Fruit fly (Drosophila melanogaster) whole organism, embryonic: ENCODE measurements around the gene CG15153.

Experiments
- Atf3 ChIP-seq: fragments of 200-800 bp; sonication (Bioruptor generic); optimal IDR thresholded peaks from 3 replicates; lab custom pipeline; 2016; ENCODE audit warnings: missing biosample characterization, missing genetic modification characterization
- CG10274 ChIP-seq: fragments of 200-800 bp; sonication (Bioruptor generic); optimal IDR thresholded peaks from 3 replicates; lab custom pipeline; 2017; ENCODE audit warnings: missing biosample characterization, mild to moderate bottlenecking, missing genetic modification characterization
- CG12071 ChIP-seq: fragments of 200-800 bp; sonication (Bioruptor generic); optimal IDR thresholded peaks from 3 replicates; lab custom pipeline; 2018; ENCODE audit warnings: missing biosample characterization, mild to moderate bottlenecking, missing genetic modification characterization
- CG12659 ChIP-seq: fragments of 200-800 bp; sonication (Bioruptor generic); optimal IDR thresholded peaks from 3 replicates; lab custom pipeline; 2017; ENCODE audit warnings: mild to moderate bottlenecking, missing biosample characterization, missing genetic modification reagents, missing genetic modification characterization
- CG13624 ChIP-seq: fragments of 200-800 bp; sonication (Bioruptor generic); optimal IDR thresholded peaks from 2 replicates; lab custom pipeline; 2016; ENCODE audit warnings: missing biosample characterization, missing genetic modification characterization
- CG14667 ChIP-seq: fragments of 200-800 bp; sonication (Bioruptor generic); IDR thresholded peaks from 2 replicates; pipeline ENCODE4 v1.3.6; 2022; ENCODE audit warnings: missing biosample characterization, missing genetic modification characterization
- CG15269 ChIP-seq: fragments of 200-800 bp; sonication (Bioruptor generic); optimal IDR thresholded peaks from 2 replicates; lab custom pipeline; 2018; ENCODE audit warnings: missing biosample characterization, mild to moderate bottlenecking, missing genetic modification characterization, moderate library complexity
- CG18619 ChIP-seq: fragments of 200-800 bp; sonication (Bioruptor generic); optimal IDR thresholded peaks from 3 replicates; lab custom pipeline; 2017; ENCODE audit warnings: missing biosample characterization, mild to moderate bottlenecking, missing genetic modification characterization
- CG2202 ChIP-seq: fragments of 200-800 bp; sonication (Bioruptor generic); optimal IDR thresholded peaks from 2 replicates; lab custom pipeline; 2018; ENCODE audit warnings: missing biosample characterization, mild to moderate bottlenecking, missing genetic modification characterization
- CG32532 ChIP-seq: fragments of 200-800 bp; sonication (Bioruptor generic); IDR thresholded peaks from 2 replicates; pipeline ENCODE4 v1.3.6; 2022; ENCODE audit warnings: missing biosample characterization, missing genetic modification characterization
- CG32772 ChIP-seq: fragments of 200-800 bp; sonication (Bioruptor generic); IDR thresholded peaks from 2 replicates; pipeline ENCODE4 v1.3.6; 2022; ENCODE audit warnings: missing biosample characterization, missing genetic modification characterization
- CG4282 ChIP-seq: fragments of 200-800 bp; sonication (Bioruptor generic); optimal IDR thresholded peaks from 2 replicates; lab custom pipeline; 2016; ENCODE audit warnings: missing biosample characterization, missing genetic modification characterization
- CG4404 ChIP-seq: fragments of 200-800 bp; sonication (Bioruptor generic); IDR thresholded peaks from 2 replicates; pipeline ENCODE4 v1.3.6; 2022; ENCODE audit warnings: missing biosample characterization, missing genetic modification characterization
- CG5180 ChIP-seq: fragments of 200-800 bp; sonication (Bioruptor generic); optimal IDR thresholded peaks from 3 replicates; lab custom pipeline; 2017; ENCODE audit warnings: missing biosample characterization, missing genetic modification characterization, mild to moderate bottlenecking, moderate library complexity, missing genetic modification reagents
- CG6175 ChIP-seq: fragments of 200-800 bp; sonication (Bioruptor generic); IDR thresholded peaks from 3 replicates; pipeline ENCODE4 v1.3.6; 2022; ENCODE audit warnings: missing biosample characterization, missing genetic modification characterization
- CG8281 ChIP-seq: fragments of 200-800 bp; sonication (Bioruptor generic); optimal IDR thresholded peaks from 2 replicates; lab custom pipeline; 2018; ENCODE audit warnings: missing biosample characterization, mild to moderate bottlenecking, missing genetic modification characterization, moderate library complexity
- CG9727 ChIP-seq: fragments of 200-800 bp; sonication (Bioruptor generic); optimal IDR thresholded peaks from 3 replicates; lab custom pipeline; 2017; ENCODE audit warnings: missing biosample characterization, mild to moderate bottlenecking, missing genetic modification characterization
- CG9797 ChIP-seq: fragments of 200-800 bp; sonication (Bioruptor generic); optimal IDR thresholded peaks from 3 replicates; lab custom pipeline; 2018; ENCODE audit warnings: missing biosample characterization, mild to moderate bottlenecking, missing genetic modification characterization
- D ChIP-seq, 2 experiments: fragments of 200-800 bp in 1 of 2; fragments of >200 bp in 1 of 2; sonication (Bioruptor generic) in 1 of 2; optimal IDR thresholded peaks; 2 replicates in 1 of 2; 3 replicates in 1 of 2; lab custom pipeline; 2017; ENCODE audit warnings: mild to moderate bottlenecking in 1 of 2, missing biosample characterization in 1 of 2, missing genetic modification characterization in 1 of 2, missing genetic modification reagents in 1 of 2
- Dll ChIP-seq: fragments of 200-800 bp; sonication (Bioruptor generic); IDR thresholded peaks from 4 replicates; pipeline ENCODE4 v1.3.6; 2022; ENCODE audit warnings: missing biosample characterization, missing genetic modification characterization; ENCODE audit not compliant: partially characterized antibody
- Ets97D ChIP-seq: fragments of 200-800 bp; sonication (Bioruptor generic); optimal IDR thresholded peaks from 3 replicates; lab custom pipeline; 2016; ENCODE audit warnings: missing biosample characterization, missing genetic modification characterization
- Gug ChIP-seq: fragments of 200-800 bp; sonication (Bioruptor generic); IDR thresholded peaks from 4 replicates; pipeline ENCODE4 v1.3.6; 2022; ENCODE audit warnings: missing biosample characterization, missing genetic modification characterization
- HLH54F ChIP-seq: fragments of 200-800 bp; sonication (Bioruptor generic); optimal IDR thresholded peaks from 3 replicates; lab custom pipeline; 2016; ENCODE audit warnings: missing biosample characterization, missing genetic modification characterization
- Nf-YB ChIP-seq: fragments of 200-800 bp; sonication (Bioruptor generic); optimal IDR thresholded peaks from 3 replicates; lab custom pipeline; 2019; ENCODE audit warnings: missing biosample characterization, mild to moderate bottlenecking, missing genetic modification characterization, moderate library complexity
- Nf-YC ChIP-seq: fragments of 200-800 bp; optimal IDR thresholded peaks from 3 replicates; lab custom pipeline; 2019; ENCODE audit warnings: missing biosample characterization, mild to moderate bottlenecking, missing genetic modification characterization, moderate library complexity
- PHDP ChIP-seq: fragments of 200-800 bp; sonication (Bioruptor generic); optimal IDR thresholded peaks from 3 replicates; lab custom pipeline; 2018; ENCODE audit warnings: missing biosample characterization, mild to moderate bottlenecking, missing genetic modification characterization, moderate library complexity
- Six4 ChIP-seq: fragments of 200-800 bp; sonication (Bioruptor generic); optimal IDR thresholded peaks from 2 replicates; lab custom pipeline; 2016; ENCODE audit warnings: missing biosample characterization, missing genetic modification characterization
- Ssrp ChIP-seq: fragments of 200-800 bp; sonication (Bioruptor generic); optimal IDR thresholded peaks from 2 replicates; lab custom pipeline; 2018; ENCODE audit warnings: missing biosample characterization, mild to moderate bottlenecking, missing genetic modification characterization, moderate library complexity
- Stat92E ChIP-seq, 3 experiments: fragments of >200 bp in 2 of 3; fragments of 200-800 bp in 1 of 3; sonication (Bioruptor generic) in 1 of 3; optimal IDR thresholded peaks; 2 replicates each; lab custom pipeline; 2017 to 2019; ENCODE audit warnings: missing biosample characterization in 3 of 3, missing genetic modification characterization in 3 of 3, mild to moderate bottlenecking in 1 of 3, moderate library complexity in 1 of 3
- Taf1 ChIP-seq: fragments of 200-800 bp; sonication (Bioruptor generic); IDR thresholded peaks from 2 replicates; pipeline ENCODE4 v1.3.6; 2022; ENCODE audit warnings: missing biosample characterization, missing genetic modification characterization
- ap ChIP-seq: fragments of 200-800 bp; sonication (Bioruptor generic); IDR thresholded peaks from 2 replicates; pipeline ENCODE4 v1.3.6; 2022; ENCODE audit warnings: missing biosample characterization, missing genetic modification characterization
- croc ChIP-seq: fragments of 200-800 bp; sonication (Bioruptor generic); conservative IDR thresholded peaks from 3 replicates; pipeline ENCODE4 v1.3.6; 2022; ENCODE audit warnings: missing biosample characterization, missing genetic modification characterization
- dm ChIP-seq: fragments of 200-800 bp; sonication (Bioruptor generic); optimal IDR thresholded peaks from 3 replicates; lab custom pipeline; 2016; ENCODE audit warnings: missing biosample characterization, missing genetic modification characterization
- gce ChIP-seq: fragments of 200-800 bp; sonication (Bioruptor generic); IDR thresholded peaks from 3 replicates; pipeline ENCODE4 v1.3.6; 2022; ENCODE audit warnings: missing biosample characterization, missing genetic modification characterization
- gcm ChIP-seq: fragments of 200-800 bp; sonication (Bioruptor generic); optimal IDR thresholded peaks from 2 replicates; lab custom pipeline; 2019; ENCODE audit warnings: missing biosample characterization, mild to moderate bottlenecking, missing genetic modification characterization, moderate library complexity
- her ChIP-seq: fragments of 200-800 bp; sonication (Bioruptor generic); optimal IDR thresholded peaks from 2 replicates; lab custom pipeline; 2016; ENCODE audit warnings: missing biosample characterization, missing genetic modification characterization
- jumu ChIP-seq: fragments of 200-800 bp; sonication (Bioruptor generic); optimal IDR thresholded peaks from 3 replicates; lab custom pipeline; 2016; ENCODE audit warnings: missing biosample characterization, missing genetic modification characterization
- kah ChIP-seq: fragments of 200-800 bp; sonication (Bioruptor generic); optimal IDR thresholded peaks from 2 replicates; lab custom pipeline; 2018; ENCODE audit warnings: missing biosample characterization, mild to moderate bottlenecking, missing genetic modification characterization
- kni ChIP-seq: fragments of 200-800 bp; sonication (Bioruptor generic); optimal IDR thresholded peaks from 3 replicates; lab custom pipeline; 2017; ENCODE audit warnings: mild to moderate bottlenecking, missing biosample characterization, missing genetic modification reagents, missing genetic modification characterization
- lilli ChIP-seq: fragments of 200-800 bp; sonication (Bioruptor generic); optimal IDR thresholded peaks from 3 replicates; lab custom pipeline; 2016; ENCODE audit warnings: missing biosample characterization, missing genetic modification characterization
- mam ChIP-seq: fragments of 200-800 bp; sonication (Bioruptor generic); optimal IDR thresholded peaks from 3 replicates; lab custom pipeline; 2016; ENCODE audit warnings: missing biosample characterization, missing genetic modification characterization
- pfk ChIP-seq: fragments of 200-800 bp; sonication (Bioruptor generic); optimal IDR thresholded peaks from 2 replicates; lab custom pipeline; 2018; ENCODE audit warnings: missing biosample characterization, mild to moderate bottlenecking, missing genetic modification characterization, moderate library complexity
- pros ChIP-seq: fragments of 200-800 bp; sonication (Bioruptor generic); optimal IDR thresholded peaks from 3 replicates; lab custom pipeline; 2019; ENCODE audit warnings: missing biosample characterization, mild to moderate bottlenecking, missing genetic modification characterization, moderate library complexity
- scrt ChIP-seq: fragments of 200-800 bp; sonication (Bioruptor generic); optimal IDR thresholded peaks from 2 replicates; lab custom pipeline; 2018; ENCODE audit warnings: missing biosample characterization, mild to moderate bottlenecking, missing genetic modification characterization, moderate library complexity
- shn ChIP-seq: fragments of 200-800 bp; sonication (Bioruptor generic); optimal IDR thresholded peaks from 3 replicates; lab custom pipeline; 2016; ENCODE audit warnings: missing biosample characterization, missing genetic modification characterization
- sim ChIP-seq: fragments of 200-800 bp; sonication (Bioruptor generic); IDR thresholded peaks from 2 replicates; pipeline ENCODE4 v1.3.6; 2022; ENCODE audit warnings: missing biosample characterization, missing genetic modification characterization
- sisA ChIP-seq: fragments of 200-800 bp; sonication (Bioruptor generic); IDR thresholded peaks from 2 replicates; pipeline ENCODE4 v1.3.6; 2022; ENCODE audit warnings: missing biosample characterization, missing genetic modification characterization
- tap ChIP-seq: fragments of 200-800 bp; optimal IDR thresholded peaks from 3 replicates; lab custom pipeline; 2019; ENCODE audit warnings: missing biosample characterization, mild to moderate bottlenecking, missing genetic modification characterization, moderate library complexity
- toy ChIP-seq: fragments of 200-800 bp; sonication (Bioruptor generic); IDR thresholded peaks from 2 replicates; pipeline ENCODE4 v1.3.6; 2022; ENCODE audit warnings: missing biosample characterization, missing genetic modification characterization
- trh ChIP-seq: fragments of 200-800 bp; sonication (Bioruptor generic); optimal IDR thresholded peaks from 2 replicates; lab custom pipeline; 2016; ENCODE audit warnings: missing biosample characterization, missing genetic modification characterization
- wek ChIP-seq: fragments of 200-800 bp; sonication (Bioruptor generic); optimal IDR thresholded peaks from 3 replicates; lab custom pipeline; 2018; ENCODE audit warnings: missing biosample characterization, mild to moderate bottlenecking, missing genetic modification characterization, moderate library complexity

CG15153 gene

dm6 chr2L:18119643-18120042, 27.6 kb upstream of the CG15153 start, which contains the start of gene CG5758 (continued):
- TF ChIP-seq jumu (GFP tag; lab: Kevin White, UChicago) (no peak), CG4404 (GFP tag; lab: Robert Waterston, UW) (no peak), CG12659 (GFP tag; lab: Kevin White, UChicago) (peak; percentile 9), CG18619 (no peak), CG14667 (GFP tag; lab: Robert Waterston, UW) (no peak), Ets97D (GFP tag; lab: Kevin White, UChicago) (no peak), Taf1 (GFP tag; lab: Robert Waterston, UW) (no peak), mam (GFP tag; lab: Kevin White, UChicago) (peak; percentile 25), CG12071 (GFP tag; lab: Kevin White, UChicago) (no peak), sisA (GFP tag; lab: Robert Waterston, UW) (no peak), CG5180 (GFP tag; lab: Kevin White, UChicago) (peak; percentile 57), Six4 (GFP tag; lab: Kevin White, UChicago) (no peak), CG8281 (no peak), Nf-YB (GFP tag; lab: Kevin White, UChicago) (no peak), Dll (no peak), kah (no peak), Atf3 (GFP tag; lab: Kevin White, UChicago) (no peak), lilli (GFP tag; lab: Kevin White, UChicago) (peak; percentile 44), gcm (GFP tag; lab: Kevin White, UChicago) (no peak), CG10274 (GFP tag; lab: Kevin White, UChicago) (no peak), wek (GFP tag; lab: Kevin White, UChicago) (no peak), pfk (no peak), CG9797 (GFP tag; lab: Kevin White, UChicago) (no peak), kni (GFP tag; lab: Kevin White, UChicago) (no peak), pros (GFP tag; lab: Kevin White, UChicago) (no peak), D (optimal IDR thresholded peaks at IDR 0.05; lab: Kevin White, UChicago) (no peak), D (GFP tag; optimal IDR thresholded peaks at IDR 0.05; lab: Kevin White, UChicago) (no peak), PHDP (peak; percentile 40), scrt (no peak), trh (GFP tag; lab: Kevin White, UChicago) (no peak), CG4282 (no peak), CG13624 (GFP tag; lab: Kevin White, UChicago) (peak; percentile 13), HLH54F (no peak), CG6175 (GFP tag; lab: Robert Waterston, UW) (no peak), sim (GFP tag; lab: Robert Waterston, UW) (no peak), CG32532 (GFP tag; lab: Robert Waterston, UW) (peak; percentile 42; the same call in 1 of the 2 replicates), her (GFP tag; lab: Kevin White, UChicago) (no peak), CG15269 (peak; percentile 44), tap (tag; lab: Kevin White, UChicago) (no peak), ap (GFP tag; lab: Robert Waterston, UW) (no peak), dm (GFP tag; lab: Kevin White, UChicago) (no peak), CG2202 (tag; lab: Kevin White, UChicago) (no peak), gce (GFP tag; lab: Robert Waterston, UW) (no peak), toy (GFP tag; lab: Robert Waterston, UW) (no peak), Nf-YC (tag; lab: Kevin White, UChicago) (peak; percentile 5), croc (no peak), shn (no peak), Stat92E (GFP tag; optimal IDR thresholded peaks at IDR 0.05; lab: Kevin White, UChicago) (no peak), Gug (GFP tag; lab: Robert Waterston, UW) (no peak), Ssrp (tag; lab: Kevin White, UChicago) (no peak), CG9727 (no peak), CG32772 (no peak)
